Worm (Caenorhabditis elegans) whole organism, L1 larva: ENCODE data around the gene Y57G11C.3.

Experiments
- C16A3.4 ChIP-seq: fragments of 150-350 bp; optimal IDR thresholded peaks from 2 replicates; lab custom pipeline; 2014; ENCODE audit warnings: missing biosample characterization, missing genetic modification characterization
- ama-1 ChIP-seq: fragments of 150-350 bp; optimal IDR thresholded peaks from 2 replicates; lab custom pipeline; 2014
- blmp-1 ChIP-seq: fragments of 150-350 bp; optimal IDR thresholded peaks from 2 replicates; lab custom pipeline; 2014; ENCODE audit warnings: missing biosample characterization, missing genetic modification characterization
- ceh-82 ChIP-seq, 3 experiments: fragments of 150-350 bp in 1 of 3; sonication (generic microtip) in 2 of 3; optimal IDR thresholded peaks; 2 replicates each; lab custom pipeline; 2014 to 2017; ENCODE audit warnings: missing biosample characterization in 3 of 3, missing genetic modification characterization in 3 of 3
- ceh-88 ChIP-seq: fragments of 200-800 bp; sonication (Bioruptor generic); IDR thresholded peaks from 2 replicates; pipeline ENCODE4 v1.3.6; 2022; ENCODE audit warnings: missing genetic modification characterization, missing compliant biosample characterization
- dpl-1 ChIP-seq, 3 experiments: fragments of 150-350 bp in 2 of 3; sonication (generic microtip) in 1 of 3; optimal IDR thresholded peaks; 2 replicates each; lab custom pipeline; 2014 to 2017; ENCODE audit warnings: missing biosample characterization in 3 of 3, missing genetic modification characterization in 3 of 3, missing genetic modification reagents in 3 of 3
- dsc-1 ChIP-seq: sonication (generic microtip); optimal IDR thresholded peaks from 2 replicates; lab custom pipeline; 2016; ENCODE audit warnings: mild to moderate bottlenecking, missing genetic modification characterization, missing compliant biosample characterization
- efl-1 ChIP-seq, 4 experiments: fragments of 150-350 bp; optimal IDR thresholded peaks in 3 of 4; peaks in 1 of 4; 1 replicate in 1 of 4; 2 replicates in 3 of 4; lab custom pipeline; 2014; ENCODE audit warnings: missing biosample characterization in 2 of 4, missing genetic modification characterization in 2 of 4, missing genetic modification reagents in 2 of 4
- egl-13 ChIP-seq: sonication (generic microtip); optimal IDR thresholded peaks from 2 replicates; lab custom pipeline; 2016; ENCODE audit warnings: missing genotype, missing genetic modification reagents, missing genetic modification characterization, missing compliant biosample characterization
- elt-2 ChIP-seq: sonication (generic microtip); optimal IDR thresholded peaks from 2 replicates; lab custom pipeline; 2016; ENCODE audit warnings: missing genetic modification characterization, mild to moderate bottlenecking, inconsistent platforms, missing compliant biosample characterization, missing genetic modification reagents
- elt-3 ChIP-seq, 6 experiments: fragments of 150-350 bp in 1 of 6; sonication (generic microtip); optimal IDR thresholded peaks; 2 replicates each; lab custom pipeline; 2017 to 2018; ENCODE audit warnings: missing biosample characterization in 6 of 6, missing genetic modification characterization in 6 of 6, inconsistent platforms in 1 of 6
- ets-5 ChIP-seq: fragments of 200-800 bp; sonication (Bioruptor generic); IDR thresholded peaks from 2 replicates; pipeline ENCODE4 v1.3.6; 2022; ENCODE audit warnings: missing genetic modification characterization, missing compliant biosample characterization
- fkh-8 ChIP-seq: sonication (generic microtip); optimal IDR thresholded peaks from 2 replicates; lab custom pipeline; 2016; ENCODE audit warnings: mild to moderate bottlenecking, missing genetic modification characterization, missing compliant biosample characterization
- irx-1 ChIP-seq: sonication (generic microtip); optimal IDR thresholded peaks from 2 replicates; lab custom pipeline; 2016; ENCODE audit warnings: missing genetic modification characterization, missing compliant biosample characterization
- isw-1 ChIP-seq: fragments of 200-800 bp; sonication (Bioruptor generic); IDR thresholded peaks from 2 replicates; pipeline ENCODE4 v1.3.6; 2022; ENCODE audit warnings: missing genetic modification characterization, missing compliant biosample characterization
- jun-1 ChIP-seq: fragments of 150-350 bp; optimal IDR thresholded peaks from 2 replicates; lab custom pipeline; 2014; ENCODE audit warnings: missing biosample characterization, missing genetic modification reagents, missing genetic modification characterization
- lin-13 ChIP-seq: fragments of 150-350 bp; optimal IDR thresholded peaks from 2 replicates; lab custom pipeline; 2014; ENCODE audit warnings: missing biosample characterization, missing genetic modification reagents, missing genetic modification characterization
- lin-14 ChIP-seq: fragments of 200-800 bp; sonication (Bioruptor generic); optimal IDR thresholded peaks from 2 replicates; lab custom pipeline; 2018; ENCODE audit warnings: mild to moderate bottlenecking, missing genetic modification characterization, moderate library complexity, missing compliant biosample characterization
- lin-35 ChIP-seq, 2 experiments: fragments of 150-350 bp; optimal IDR thresholded peaks; 2 replicates each; lab custom pipeline; 2014; ENCODE audit warnings: missing biosample characterization in 2 of 2, missing genetic modification characterization in 2 of 2, missing genetic modification reagents in 2 of 2
- lir-3 ChIP-seq: sonication (generic microtip); optimal IDR thresholded peaks from 2 replicates; lab custom pipeline; 2016; ENCODE audit warnings: mild to moderate bottlenecking, missing genetic modification characterization, moderate library complexity, missing compliant biosample characterization; ENCODE audit not compliant: poor library complexity
- lsy-2 ChIP-seq, 2 experiments: fragments of 150-350 bp; optimal IDR thresholded peaks; 2 replicates each; lab custom pipeline; 2014; ENCODE audit warnings: missing biosample characterization in 2 of 2, missing genetic modification characterization in 2 of 2
- mab-9 ChIP-seq: fragments of 200-800 bp; sonication (Bioruptor generic); IDR thresholded peaks from 2 replicates; pipeline ENCODE4 v1.3.6; 2022; ENCODE audit warnings: missing genetic modification reagents, missing genetic modification characterization, missing compliant biosample characterization
- mdl-1 ChIP-seq, 2 experiments: fragments of 150-350 bp; optimal IDR thresholded peaks; 2 replicates each; lab custom pipeline; 2014 to 2017; ENCODE audit warnings: missing biosample characterization in 2 of 2, missing genetic modification characterization in 2 of 2, inconsistent platforms in 1 of 2
- mep-1 ChIP-seq: fragments of 150-350 bp; optimal IDR thresholded peaks from 2 replicates; lab custom pipeline; 2014; ENCODE audit warnings: missing biosample characterization, missing genetic modification characterization
- nhr-19 ChIP-seq: fragments of 200-800 bp; sonication (Bioruptor generic); conservative IDR thresholded peaks from 2 replicates; pipeline ENCODE4 v1.3.6; 2022; ENCODE audit warnings: missing genetic modification characterization, missing compliant biosample characterization
- nhr-20 ChIP-seq: sonication (generic microtip); optimal IDR thresholded peaks from 2 replicates; lab custom pipeline; 2016; ENCODE audit warnings: mild to moderate bottlenecking, missing genetic modification characterization, missing compliant biosample characterization
- nhr-47 ChIP-seq: sonication (generic microtip); optimal IDR thresholded peaks from 2 replicates; lab custom pipeline; 2016; ENCODE audit warnings: mild to moderate bottlenecking, missing genetic modification characterization, moderate library complexity, missing compliant biosample characterization
- nhr-71 ChIP-seq: sonication (generic microtip); optimal IDR thresholded peaks from 2 replicates; lab custom pipeline; 2016; ENCODE audit warnings: mild to moderate bottlenecking, missing genetic modification characterization, moderate library complexity, missing compliant biosample characterization
- nhr-85 ChIP-seq: sonication (generic microtip); peaks from one replicate; lab custom pipeline; 2016; ENCODE audit warnings: missing genetic modification characterization, inconsistent platforms, missing compliant biosample characterization
- nhr-90 ChIP-seq: sonication (generic microtip); optimal IDR thresholded peaks from 2 replicates; lab custom pipeline; 2016; ENCODE audit warnings: mild to moderate bottlenecking, missing genetic modification characterization, missing compliant biosample characterization; ENCODE audit not compliant: poor library complexity
- pax-3 ChIP-seq: fragments of 200-800 bp; sonication (Bioruptor generic); optimal IDR thresholded peaks from 2 replicates; lab custom pipeline; 2018; ENCODE audit warnings: mild to moderate bottlenecking, missing genetic modification characterization, moderate library complexity, missing compliant biosample characterization
- rnt-1 ChIP-seq: sonication (generic microtip); optimal IDR thresholded peaks from 2 replicates; lab custom pipeline; 2016; ENCODE audit warnings: mild to moderate bottlenecking, missing genetic modification characterization, moderate library complexity, missing compliant biosample characterization
- skn-1 ChIP-seq: fragments of 150-350 bp; optimal IDR thresholded peaks from 2 replicates; lab custom pipeline; 2014; ENCODE audit warnings: missing biosample characterization, missing genetic modification characterization
- snpc-4 ChIP-seq: fragments of 150-350 bp; optimal IDR thresholded peaks from 2 replicates; lab custom pipeline; 2014; ENCODE audit warnings: missing biosample characterization, missing genetic modification characterization
- snu-23 ChIP-seq: sonication (generic microtip); optimal IDR thresholded peaks from 2 replicates; lab custom pipeline; 2016; ENCODE audit warnings: missing genetic modification characterization, missing compliant biosample characterization
- sptf-1 ChIP-seq: fragments of 150-350 bp; optimal IDR thresholded peaks from 2 replicates; lab custom pipeline; 2014; ENCODE audit warnings: missing biosample characterization, missing genetic modification characterization
- swsn-7 ChIP-seq: sonication (generic microtip); optimal IDR thresholded peaks from 2 replicates; lab custom pipeline; 2016; ENCODE audit warnings: missing genetic modification characterization, missing compliant biosample characterization
- tbx-2 ChIP-seq: sonication (generic microtip); optimal IDR thresholded peaks from 2 replicates; lab custom pipeline; 2016; ENCODE audit warnings: missing genetic modification characterization, missing compliant biosample characterization
- unc-130 ChIP-seq: fragments of 150-350 bp; optimal IDR thresholded peaks from 2 replicates; lab custom pipeline; 2017; ENCODE audit warnings: missing biosample characterization, missing genetic modification characterization, inconsistent platforms
- unc-62 ChIP-seq: fragments of 150-350 bp; optimal IDR thresholded peaks from 2 replicates; lab custom pipeline; 2014; ENCODE audit warnings: missing biosample characterization, missing genetic modification reagents, missing genetic modification characterization
- unc-86 ChIP-seq: sonication (generic microtip); optimal IDR thresholded peaks from 2 replicates; lab custom pipeline; 2016; ENCODE audit warnings: missing genetic modification characterization, missing compliant biosample characterization
- vab-15 ChIP-seq: sonication (generic microtip); optimal IDR thresholded peaks from 2 replicates; lab custom pipeline; 2017; ENCODE audit warnings: missing genotype, mild to moderate bottlenecking, missing genetic modification characterization, missing compliant biosample characterization
- xbp-1 ChIP-seq: sonication (generic microtip); optimal IDR thresholded peaks from 2 replicates; lab custom pipeline; 2016; ENCODE audit warnings: missing genetic modification characterization, missing compliant biosample characterization
- ztf-4 ChIP-seq: fragments of 150-350 bp; optimal IDR thresholded peaks from 2 replicates; lab custom pipeline; 2014; ENCODE audit warnings: missing biosample characterization, missing genetic modification characterization

Y57G11C.3 gene

DNA sequence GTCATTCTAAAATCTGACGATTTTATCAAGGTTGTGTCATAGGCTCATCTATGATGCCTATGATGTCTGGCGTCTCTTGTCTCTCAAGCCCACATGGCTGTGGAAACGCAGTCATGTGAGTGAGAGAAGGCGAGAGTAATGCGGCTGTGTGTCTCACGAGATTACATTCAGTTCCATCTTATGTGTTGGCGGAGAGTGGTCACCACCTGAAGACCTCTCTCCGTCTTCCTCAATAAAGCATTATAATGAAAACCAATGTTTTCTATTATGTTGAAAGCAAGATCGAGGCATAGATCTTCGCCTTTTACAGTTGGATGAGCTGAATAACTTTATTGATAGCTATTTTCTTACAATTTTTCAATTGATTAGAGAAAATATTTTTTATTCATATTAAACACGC, 4.7 kb upstream of the Y57G11C.3 start:
- TF ChIP-seq nhr-90 (tag; lab: Kevin White, UChicago) (peak; percentile 28), mep-1 (tag; lab: Kevin White, UChicago) (peak; percentile 64), ama-1 (lab: Kevin White, UChicago) (peak; percentile 57), elt-2 (tag; lab: Kevin White, UChicago) (peak; percentile 47), jun-1 (tag; lab: Kevin White, UChicago) (peak; percentile 2), egl-13 (tag; lab: Kevin White, UChicago) (peak; percentile 22), ceh-82 (tag; optimal IDR thresholded peaks at IDR 0.05; lab: Kevin White, UChicago) (peak in 1 of 3 experiments; percentile 34), lin-14 (GFP tag; lab: Kevin White, UChicago) (peak; percentile 89), nhr-85 (tag; lab: Kevin White, UChicago) (peak; percentile 77), mab-9 (GFP tag; lab: Robert Waterston, UW) (peak; percentile 44; the same call in 1 of the 2 replicates), skn-1 (tag; lab: Kevin White, UChicago) (peak; percentile 24), C16A3.4 (tag; lab: Kevin White, UChicago) (peak; percentile 51), nhr-71 (peak; percentile 89), rnt-1 (tag; lab: Kevin White, UChicago) (peak; percentile 57), snpc-4 (tag; lab: Kevin White, UChicago) (peak; percentile 13), dpl-1 (GFP tag; optimal IDR thresholded peaks at IDR 0.05; lab: Kevin White, UChicago) (peak; percentile 19 to 35 (median 32)), lsy-2 (tag; optimal IDR thresholded peaks at IDR 0.05; lab: Kevin White, UChicago) (peak; percentile 61 to 77), elt-3 (tag; optimal IDR thresholded peaks at IDR 0.05; lab: Kevin White, UChicago) (peak in 1 of 6 experiments; percentile 28), dsc-1 (tag; lab: Kevin White, UChicago) (peak; percentile 39), tbx-2 (peak; percentile 61), mdl-1 (tag; optimal IDR thresholded peaks at IDR 0.05; lab: Kevin White, UChicago) (peak in 1 of 2 experiments; percentile 80), nhr-20 (peak; percentile 80), efl-1 (optimal IDR thresholded peaks at IDR 0.05; lab: Kevin White, UChicago) (peak; percentile 50 to 55), efl-1 (GFP tag; optimal IDR thresholded peaks at IDR 0.05 in 1 of 2; lab: Kevin White, UChicago) (peak; percentile 44 to 92), xbp-1 (tag; lab: Kevin White, UChicago) (peak; percentile 62), nhr-19 (GFP tag; lab: Robert Waterston, UW) (peak; percentile 69), isw-1 (peak; percentile 60), fkh-8 (tag; lab: Kevin White, UChicago) (peak; percentile 72), unc-86 (tag; lab: Kevin White, UChicago) (peak; percentile 50), lir-3 (tag; lab: Kevin White, UChicago) (peak; percentile 47), nhr-47 (tag; lab: Kevin White, UChicago) (peak; percentile 71), swsn-7 (peak; percentile 57), blmp-1 (tag; lab: Kevin White, UChicago) (peak; percentile 72), lin-13 (GFP tag; lab: Kevin White, UChicago) (peak; percentile 48), lin-35 (GFP tag; optimal IDR thresholded peaks at IDR 0.05; lab: Kevin White, UChicago) (peak; percentile 50 to 79), snu-23 (GFP tag; lab: Kevin White, UChicago) (peak; percentile 77)

ce11 chrIV:14763938-14764718, 3.9 kb upstream of the Y57G11C.3 start:
- TF ChIP-seq rnt-1 (tag; lab: Kevin White, UChicago) (peak; percentile 17), swsn-7 (no peak), pax-3 (no peak), ceh-88 (peak; percentile 16; the same call in 1 of the 2 replicates), vab-15 (tag; lab: Kevin White, UChicago) (peak; percentile 46), irx-1 (tag; lab: Kevin White, UChicago) (no peak), lsy-2 (tag; optimal IDR thresholded peaks at IDR 0.05; lab: Kevin White, UChicago) (peak in 1 of 2 experiments; percentile 1), nhr-71 (peak; percentile 45), ama-1 (lab: Kevin White, UChicago) (peak; percentile 79), ets-5 (0 out of 2 replicates have a peak, but pooled peaks have one; percentile 33), unc-62 (no peak), efl-1 (optimal IDR thresholded peaks at IDR 0.05; lab: Kevin White, UChicago) (no peak), efl-1 (GFP tag; optimal IDR thresholded peaks at IDR 0.05 in 1 of 2; lab: Kevin White, UChicago) (peak in 1 of 2 experiments; percentile 18), sptf-1 (tag; lab: Kevin White, UChicago) (no peak), ztf-4 (peak; percentile 38), C16A3.4 (tag; lab: Kevin White, UChicago) (no peak), unc-130 (tag; lab: Kevin White, UChicago) (no peak)
- TF ChIP-seq, all 84 proteins: peak for 9
